Worm (Caenorhabditis elegans) whole organism, young adult: Measurements from ENCODE around the gene prx-3.
A peak's percentile ranks its signal among the peaks of the same experiment; 100 is the strongest.

ENCODE experiments used
- B0035.1 ChIP-seq: sonication (generic microtip); optimal IDR thresholded peaks from 2 replicates; lab custom pipeline; 2016; ENCODE audit warnings: missing genetic modification characterization, mild to moderate bottlenecking, missing compliant biosample characterization, missing genotype, missing genetic modification reagents
- F39B2.1 ChIP-seq: fragments of 200-800 bp; sonication (Bioruptor generic); IDR thresholded peaks from 2 replicates; pipeline ENCODE4 v1.3.6; 2022; ENCODE audit warnings: missing genetic modification reagents, missing genetic modification characterization, missing compliant biosample characterization
- Y67H2A.10 ChIP-seq: fragments of 200-800 bp; sonication (Bioruptor generic); conservative IDR thresholded peaks from 2 replicates; pipeline ENCODE4 v1.3.6; 2022; ENCODE audit warnings: missing genetic modification reagents, missing genetic modification characterization, missing compliant biosample characterization
- Y79H2A.3 ChIP-seq: fragments of 200-800 bp; sonication (Bioruptor generic); conservative IDR thresholded peaks from 2 replicates; pipeline ENCODE4 v1.3.6; 2022; ENCODE audit warnings: missing genetic modification reagents, missing genetic modification characterization, missing compliant biosample characterization
- aptf-2 ChIP-seq: fragments of 200-800 bp; sonication (Bioruptor generic); conservative IDR thresholded peaks from 2 replicates; pipeline ENCODE4 v1.3.6; 2022; ENCODE audit warnings: missing genetic modification reagents, missing genetic modification characterization, missing compliant biosample characterization
- aptf-3 ChIP-seq: fragments of 200-800 bp; sonication (Bioruptor generic); IDR thresholded peaks from 2 replicates; pipeline ENCODE4 v1.3.6; 2022; ENCODE audit warnings: missing genetic modification characterization, missing compliant biosample characterization
- attf-6 ChIP-seq: fragments of 200-800 bp; sonication (Bioruptor generic); IDR thresholded peaks from 2 replicates; pipeline ENCODE4 v1.3.6; 2022; ENCODE audit warnings: missing genetic modification reagents, missing genetic modification characterization, missing compliant biosample characterization
- bed-1 ChIP-seq: fragments of 200-800 bp; sonication (Bioruptor generic); IDR thresholded peaks from 2 replicates; pipeline ENCODE4 v1.3.6; 2022; ENCODE audit warnings: missing genetic modification reagents, missing genetic modification characterization, missing compliant biosample characterization
- cebp-2 ChIP-seq: fragments of 200-800 bp; sonication (Bioruptor generic); IDR thresholded peaks from 2 replicates; pipeline ENCODE4 v1.3.6; 2022; ENCODE audit warnings: missing genetic modification characterization, missing compliant biosample characterization
- ceh-27 ChIP-seq: fragments of 200-800 bp; sonication (Bioruptor generic); optimal IDR thresholded peaks from 2 replicates; lab custom pipeline; 2018; ENCODE audit warnings: mild to moderate bottlenecking, missing genetic modification characterization, moderate library complexity, missing compliant biosample characterization
- chd-7 ChIP-seq: sonication (generic microtip); optimal IDR thresholded peaks from 2 replicates; lab custom pipeline; 2016; ENCODE audit warnings: mild to moderate bottlenecking, missing genetic modification characterization, moderate library complexity, missing compliant biosample characterization
- die-1 ChIP-seq: sonication (generic microtip); optimal IDR thresholded peaks from 2 replicates; lab custom pipeline; 2016; ENCODE audit warnings: missing genotype, mild to moderate bottlenecking, missing genetic modification characterization, missing compliant biosample characterization
- dox-1 ChIP-seq: fragments of 200-800 bp; sonication (Bioruptor generic); IDR thresholded peaks from 2 replicates; pipeline ENCODE4 v1.3.6; 2022; ENCODE audit warnings: missing genetic modification reagents, missing genetic modification characterization, missing compliant biosample characterization
- egl-18 ChIP-seq: fragments of 200-800 bp; sonication (Bioruptor generic); IDR thresholded peaks from 2 replicates; pipeline ENCODE4 v1.3.6; 2022; ENCODE audit warnings: missing genetic modification reagents, missing genetic modification characterization, missing compliant biosample characterization
- egl-44 ChIP-seq: fragments of 200-800 bp; sonication (Bioruptor generic); IDR thresholded peaks from 2 replicates; pipeline ENCODE4 v1.3.6; 2022; ENCODE audit warnings: missing genetic modification reagents, missing genetic modification characterization, missing compliant biosample characterization
- egrh-3 ChIP-seq: fragments of 200-800 bp; sonication (Bioruptor generic); IDR thresholded peaks from 2 replicates; pipeline ENCODE4 v1.3.6; 2022; ENCODE audit warnings: missing genetic modification reagents, missing genetic modification characterization, missing compliant biosample characterization
- ekl-4 ChIP-seq: fragments of 200-800 bp; sonication (Bioruptor generic); IDR thresholded peaks from 2 replicates; pipeline ENCODE4 v1.3.6; 2022; ENCODE audit warnings: missing genetic modification reagents, missing genetic modification characterization, missing compliant biosample characterization
- him-1 ChIP-seq: sonication (generic microtip); optimal IDR thresholded peaks from 2 replicates; lab custom pipeline; 2016; ENCODE audit warnings: missing genotype, missing genetic modification reagents, missing genetic modification characterization, missing compliant biosample characterization
- hlh-26 ChIP-seq: fragments of 200-800 bp; sonication (Bioruptor generic); conservative IDR thresholded peaks from 2 replicates; pipeline ENCODE4 v1.3.6; 2022; ENCODE audit warnings: missing genetic modification reagents, missing genetic modification characterization, missing compliant biosample characterization
- hmg-20 ChIP-seq: fragments of 200-800 bp; sonication (Bioruptor generic); IDR thresholded peaks from 2 replicates; pipeline ENCODE4 v1.3.6; 2022; ENCODE audit warnings: missing genetic modification reagents, missing genetic modification characterization, missing compliant biosample characterization
- hrde-1 ChIP-seq: sonication (generic microtip); optimal IDR thresholded peaks from 2 replicates; lab custom pipeline; 2016; ENCODE audit warnings: missing genetic modification characterization, mild to moderate bottlenecking, missing compliant biosample characterization, moderate library complexity, missing genotype, missing genetic modification reagents, borderline replicate concordance
- lag-1 ChIP-seq: fragments of 200-800 bp; sonication (Bioruptor generic); IDR thresholded peaks from 2 replicates; pipeline ENCODE4 v1.3.6; 2022; ENCODE audit warnings: missing genetic modification reagents, missing genetic modification characterization, missing compliant biosample characterization
- lin-40 ChIP-seq: sonication (generic microtip); optimal IDR thresholded peaks from 2 replicates; lab custom pipeline; 2016; ENCODE audit warnings: missing genetic modification characterization, mild to moderate bottlenecking, missing compliant biosample characterization, missing genotype, missing genetic modification reagents
- madf-6 ChIP-seq: fragments of 200-800 bp; sonication (Bioruptor generic); IDR thresholded peaks from 2 replicates; pipeline ENCODE4 v1.3.6; 2022; ENCODE audit warnings: missing genetic modification reagents, missing genetic modification characterization, missing compliant biosample characterization
- mcd-1 ChIP-seq: fragments of 200-800 bp; sonication (Bioruptor generic); IDR thresholded peaks from 2 replicates; pipeline ENCODE4 v1.3.6; 2022; ENCODE audit warnings: missing genetic modification reagents, missing genetic modification characterization, missing compliant biosample characterization
- mes-4 ChIP-seq: sonication (generic microtip); optimal IDR thresholded peaks from 2 replicates; lab custom pipeline; 2016; ENCODE audit warnings: missing genotype, missing genetic modification characterization, missing compliant biosample characterization
- nfyb-1 ChIP-seq: fragments of 200-800 bp; sonication (Bioruptor generic); IDR thresholded peaks from 2 replicates; pipeline ENCODE4 v1.3.6; 2022; ENCODE audit warnings: missing genetic modification reagents, missing genetic modification characterization, missing compliant biosample characterization
- nhr-120 ChIP-seq: fragments of 200-800 bp; sonication (Bioruptor generic); IDR thresholded peaks from 2 replicates; pipeline ENCODE4 v1.3.6; 2022; ENCODE audit warnings: missing genetic modification characterization, missing compliant biosample characterization
- nhr-179 ChIP-seq: sonication (generic microtip); optimal IDR thresholded peaks from 2 replicates; lab custom pipeline; 2016; ENCODE audit warnings: mild to moderate bottlenecking, missing genetic modification characterization, missing compliant biosample characterization
- nhr-90 ChIP-seq: sonication (generic microtip); optimal IDR thresholded peaks from 2 replicates; lab custom pipeline; 2016; ENCODE audit warnings: missing genotype, mild to moderate bottlenecking, missing genetic modification characterization, missing compliant biosample characterization
- pha-4 ChIP-seq: fragments of 150-350 bp; sonication (generic microtip); optimal IDR thresholded peaks from 2 replicates; lab custom pipeline; 2014; ENCODE audit warnings: missing biosample characterization, missing genetic modification reagents, missing genetic modification characterization
- sdz-38 ChIP-seq: sonication (generic microtip); optimal IDR thresholded peaks from 2 replicates; lab custom pipeline; 2016; ENCODE audit warnings: missing genotype, missing genetic modification characterization, missing compliant biosample characterization
- snpc-3.4 ChIP-seq: sonication (generic microtip); optimal IDR thresholded peaks from 2 replicates; lab custom pipeline; 2017; ENCODE audit warnings: missing genetic modification characterization, mild to moderate bottlenecking, missing compliant biosample characterization, antibody characterized with exemption, moderate library complexity, missing genotype, missing genetic modification reagents
- snpc-4 ChIP-seq, 5 experiments: fragments of 150-350 bp in 1 of 5; sonication (generic microtip) in 4 of 5; optimal IDR thresholded peaks; 2 replicates each; lab custom pipeline; 2014 to 2018; ENCODE audit warnings: missing genetic modification characterization in 5 of 5, missing biosample characterization in 3 of 5, antibody characterized with exemption in 2 of 5, mild to moderate bottlenecking in 2 of 5, missing compliant biosample characterization in 2 of 5, missing genotype in 2 of 5, moderate library complexity in 2 of 5, missing genetic modification reagents in 1 of 5
- somi-1 ChIP-seq: fragments of 200-800 bp; sonication (Bioruptor generic); optimal IDR thresholded peaks from 2 replicates; lab custom pipeline; 2018; ENCODE audit warnings: mild to moderate bottlenecking, missing genetic modification characterization, missing compliant biosample characterization
- tlf-1 ChIP-seq: fragments of 200-800 bp; sonication (Bioruptor generic); optimal IDR thresholded peaks from 2 replicates; lab custom pipeline; 2018; ENCODE audit warnings: mild to moderate bottlenecking, missing genetic modification characterization, missing compliant biosample characterization
- xnd-1 ChIP-seq: sonication (generic microtip); optimal IDR thresholded peaks from 2 replicates; lab custom pipeline; 2016; ENCODE audit warnings: missing genotype, missing genetic modification reagents, missing genetic modification characterization, missing compliant biosample characterization
- zfh-2 ChIP-seq: fragments of 200-800 bp; sonication (Bioruptor generic); conservative IDR thresholded peaks from 2 replicates; pipeline ENCODE4 v1.3.6; 2022; ENCODE audit warnings: missing genetic modification reagents, missing genetic modification characterization, missing compliant biosample characterization
- ztf-25 ChIP-seq: fragments of 200-800 bp; sonication (Bioruptor generic); IDR thresholded peaks from 2 replicates; pipeline ENCODE4 v1.3.6; 2022; ENCODE audit warnings: missing genetic modification reagents, missing genetic modification characterization, missing compliant biosample characterization
- ztf-26 ChIP-seq: sonication (generic microtip); optimal IDR thresholded peaks from 2 replicates; lab custom pipeline; 2017; ENCODE audit warnings: missing genetic modification characterization, missing compliant biosample characterization
- ztf-28 ChIP-seq: fragments of 200-800 bp; sonication (Bioruptor generic); IDR thresholded peaks from 2 replicates; pipeline ENCODE4 v1.3.6; 2022; ENCODE audit warnings: missing genetic modification reagents, missing genetic modification characterization, missing compliant biosample characterization
- ztf-3 ChIP-seq: fragments of 200-800 bp; sonication (Bioruptor generic); optimal IDR thresholded peaks from 2 replicates; lab custom pipeline; 2018; ENCODE audit warnings: mild to moderate bottlenecking, missing genetic modification characterization, missing compliant biosample characterization
- ztf-6 ChIP-seq: fragments of 200-800 bp; sonication (Bioruptor generic); IDR thresholded peaks from 2 replicates; pipeline ENCODE4 v1.3.6; 2022; ENCODE audit warnings: missing genetic modification reagents, missing genetic modification characterization, missing compliant biosample characterization

prx-3 gene

ce11 chrX:6155436-6155835 is 42.7 kb upstream of the prx-3 start:
- no peak for TF ChIP-seq ekl-4 (GFP tag; lab: Robert Waterston, UW)
- TF ChIP-seq bed-1 (GFP tag; lab: Robert Waterston, UW), result no peak
- no peak for TF ChIP-seq ztf-26 (tag; lab: Kevin White, UChicago)
- TF ChIP-seq hmg-20 (GFP tag; lab: Robert Waterston, UW), result no peak
- TF ChIP-seq Y67H2A.10, result no peak
- no peak for TF ChIP-seq aptf-3
- no peak for TF ChIP-seq pha-4
- TF ChIP-seq madf-6 (GFP tag; lab: Robert Waterston, UW), result no peak
- TF ChIP-seq snpc-4 (GFP tag; optimal IDR thresholded peaks at IDR 0.05; lab: Kevin White, UChicago), result no peak
- TF ChIP-seq snpc-4 (tag; optimal IDR thresholded peaks at IDR 0.05; lab: Kevin White, UChicago), result no peak
- no peak for TF ChIP-seq ceh-27 (GFP tag; lab: Kevin White, UChicago)
- TF ChIP-seq him-1 (tag; lab: Kevin White, UChicago), result no peak
- no peak for TF ChIP-seq ztf-3
- TF ChIP-seq ztf-6 (GFP tag; lab: Robert Waterston, UW), result no peak
- TF ChIP-seq ztf-25, result no peak
- TF ChIP-seq aptf-2 (GFP tag; lab: Robert Waterston, UW), result no peak
- no peak for TF ChIP-seq egl-44 (GFP tag; lab: Robert Waterston, UW)
- TF ChIP-seq die-1 (tag; lab: Kevin White, UChicago), result no peak
- TF ChIP-seq mcd-1 (GFP tag; lab: Robert Waterston, UW), result no peak

- TF ChIP-seq zfh-2 (GFP tag; lab: Robert Waterston, UW) (peak; percentile 28), hrde-1 (tag; lab: Kevin White, UChicago) (no peak)
Observed at ce11 chrX:6150949-6151519, 38.3 kb upstream of the prx-3 start.

- TF ChIP-seq B0035.1 (tag; lab: Kevin White, UChicago), result no peak
- no peak for TF ChIP-seq nfyb-1
- no peak for TF ChIP-seq xnd-1 (tag; lab: Kevin White, UChicago)
- TF ChIP-seq lin-40, result no peak
Observed at ce11 chrX:6150449-6150848, 37.7 kb upstream of the prx-3 start, which contains the start of gene tag-275. Gene tag-275, minus strand, starts transcription at chrX:6150549.

ce11 chrX:6145921-6146320 is 33.2 kb upstream of the prx-3 start:
- TF ChIP-seq ztf-28 (GFP tag; lab: Robert Waterston, UW) (no peak), cebp-2 (GFP tag; lab: Robert Waterston, UW) (no peak), ekl-4 (GFP tag; lab: Robert Waterston, UW) (no peak), somi-1 (no peak), lag-1 (GFP tag; lab: Robert Waterston, UW) (no peak), F39B2.1 (GFP tag; lab: Robert Waterston, UW) (no peak), sdz-38 (no peak), dox-1 (GFP tag; lab: Robert Waterston, UW) (no peak)

ce11 chrX:6138243-6138642 is 25.5 kb upstream of the prx-3 start, which contains the start of gene Y72A10A.1:
Gene Y72A10A.1, minus strand, starts transcription at chrX:6138343.
- no peak for TF ChIP-seq chd-7 (tag; lab: Kevin White, UChicago)
- TF ChIP-seq nhr-179, result no peak
- no peak for TF ChIP-seq dox-1 (GFP tag; lab: Robert Waterston, UW)
- no peak for TF ChIP-seq tlf-1 (GFP tag; lab: Kevin White, UChicago)
- TF ChIP-seq nhr-120 (GFP tag; lab: Robert Waterston, UW), result no peak
- no peak for TF ChIP-seq hlh-26 (GFP tag; lab: Robert Waterston, UW)
- no peak for TF ChIP-seq F39B2.1 (GFP tag; lab: Robert Waterston, UW)
- TF ChIP-seq snpc-3.4, result no peak
- no peak for TF ChIP-seq egl-18
- no peak for TF ChIP-seq egrh-3 (GFP tag; lab: Robert Waterston, UW)
- no peak for TF ChIP-seq mcd-1 (GFP tag; lab: Robert Waterston, UW)
- no peak for TF ChIP-seq nhr-90 (tag; lab: Kevin White, UChicago)
- no peak for TF ChIP-seq mes-4 (tag; lab: Kevin White, UChicago)
- TF ChIP-seq ztf-6 (GFP tag; lab: Robert Waterston, UW), result no peak
- no peak for TF ChIP-seq Y79H2A.3
- no peak for TF ChIP-seq attf-6 (GFP tag; lab: Robert Waterston, UW)
